Worm (Caenorhabditis elegans): ENCODE data around the gene plr-1.

ce11 chrIII:11452530-11452929, 4.1 kb upstream of the plr-1 start:
- TF ChIP-seq hlh-15 (tag; optimal IDR thresholded peaks at IDR 0.05) (no peak), unc-55 (GFP tag; optimal IDR thresholded peaks at IDR 0.05) (peak; percentile 96), nfya-1 (tag; optimal IDR thresholded peaks at IDR 0.05) (no peak), elt-2 (tag; optimal IDR thresholded peaks at IDR 0.05) (no peak), nhr-11 (tag; optimal IDR thresholded peaks at IDR 0.05) (no peak), ceh-14 (tag; optimal IDR thresholded peaks at IDR 0.05) (no peak), K02D7.2 (tag; optimal IDR thresholded peaks at IDR 0.05) (no peak), pat-9 (tag; optimal IDR thresholded peaks at IDR 0.05) (no peak), lin-11 (tag; optimal IDR thresholded peaks at IDR 0.05) (no peak), ceh-9 (tag; optimal IDR thresholded peaks at IDR 0.05) (no peak)

Measured in whole organism, late embryonic.